Fruit fly (Drosophila melanogaster): ENCODE results near the gene Ufsp2.

dm6 chr3L:15580487-15580886 lies 4.1 kb downstream of the Ufsp2 start, which contains the start of the genes mrn and CG12301:
- TF ChIP-seq CTCF (optimal IDR thresholded peaks at IDR 0.05) (no peak), CG8478 (optimal IDR thresholded peaks at IDR 0.05) (no peak)

All from S2 (cell line).